Worm (Caenorhabditis elegans): Measurements from ENCODE around the gene R10D12.6.

Gene R10D12.6

ce11 chrV:13949010-13949409 lies at the start of gene R10D12.6:
Gene R10D12.6 (plus strand): TSS chrV:13949310.
- TF ChIP-seq unc-62 (GFP tag; optimal IDR thresholded peaks at IDR 0.05) = no peak

ce11 chrV:13902495-13902894 lies 46.6 kb upstream of the R10D12.6 start, which contains the start of gene C06B3.1:
Gene C06B3.1 (plus strand): TSS chrV:13902795.
- no peak for TF ChIP-seq unc-62 (GFP tag; optimal IDR thresholded peaks at IDR 0.05)

- TF ChIP-seq unc-62 (GFP tag; optimal IDR thresholded peaks at IDR 0.05) = no peak
Observed at ce11 chrV:13904446-13904845, 44.7 kb upstream of the R10D12.6 start, which contains the start of gene stdh-3. Gene stdh-3 (plus strand): TSS chrV:13904611.

ce11 chrV:13906166-13906565 lies 42.9 kb upstream of the R10D12.6 start, which contains the start of gene stdh-1:
Gene stdh-1 (plus strand): TSS chrV:13906492.
- no peak for TF ChIP-seq unc-62 (GFP tag; optimal IDR thresholded peaks at IDR 0.05)

ce11 chrV:13907557-13908104 lies 41.5 kb upstream of the R10D12.6 start:
- no peak for TF ChIP-seq unc-62 (GFP tag; optimal IDR thresholded peaks at IDR 0.05)

ce11 chrV:13908120-13908915 lies 40.8 kb upstream of the R10D12.6 start:
- TF ChIP-seq unc-62 (GFP tag; optimal IDR thresholded peaks at IDR 0.05) = no peak

ce11 chrV:13908916-13909176 lies 40.3 kb upstream of the R10D12.6 start, which contains the start of gene C06B3.6:
Gene C06B3.6 (minus strand): TSS chrV:13908967.
- TF ChIP-seq unc-62 (GFP tag; optimal IDR thresholded peaks at IDR 0.05) = no peak

ce11 chrV:13909400-13909799 lies 39.7 kb upstream of the R10D12.6 start, which contains the start of gene C06B3.7:
Gene C06B3.7 (plus strand): TSS chrV:13909686.
- TF ChIP-seq unc-62 (GFP tag; optimal IDR thresholded peaks at IDR 0.05) = no peak

ce11 chrV:13915390-13915789 lies 33.7 kb upstream of the R10D12.6 start, which contains the start of gene gcy-32:
Gene gcy-32 (minus strand): TSS chrV:13915490.
- no peak for TF ChIP-seq unc-62 (GFP tag; optimal IDR thresholded peaks at IDR 0.05)

ce11 chrV:13916196-13916595 lies 32.9 kb upstream of the R10D12.6 start, which contains the start of gene str-252:
Gene str-252 (plus strand): TSS chrV:13916496.
- no peak for TF ChIP-seq unc-62 (GFP tag; optimal IDR thresholded peaks at IDR 0.05)

ce11 chrV:13918341-13918740 lies 30.8 kb upstream of the R10D12.6 start, which contains the start of gene str-250:
Gene str-250 (plus strand): TSS chrV:13918641.
- TF ChIP-seq unc-62 (GFP tag; optimal IDR thresholded peaks at IDR 0.05) = no peak

- no peak for TF ChIP-seq unc-62 (GFP tag; optimal IDR thresholded peaks at IDR 0.05)
Observed at ce11 chrV:13920730-13921129, 28.4 kb upstream of the R10D12.6 start, which contains the start of gene srx-42. Gene srx-42 (plus strand): TSS chrV:13921030.

- no peak for TF ChIP-seq unc-62 (GFP tag; optimal IDR thresholded peaks at IDR 0.05)
Observed at ce11 chrV:13923851-13924250, 25.3 kb upstream of the R10D12.6 start, which contains the start of gene srxa-11. Gene srxa-11 (plus strand): TSS chrV:13924151.

ce11 chrV:13926398-13926797 lies 22.7 kb upstream of the R10D12.6 start, which contains the start of gene srxa-12:
Gene srxa-12 (plus strand): TSS chrV:13926698.
- no peak for TF ChIP-seq unc-62 (GFP tag; optimal IDR thresholded peaks at IDR 0.05)

- TF ChIP-seq unc-62 (GFP tag; optimal IDR thresholded peaks at IDR 0.05) = no peak
Observed at ce11 chrV:13929503-13929902, 19.6 kb upstream of the R10D12.6 start, which contains the start of gene srxa-13. Gene srxa-13 (plus strand): TSS chrV:13929803.

- TF ChIP-seq unc-62 (GFP tag; optimal IDR thresholded peaks at IDR 0.05) = no peak
Observed at ce11 chrV:13931225-13931624, 17.9 kb upstream of the R10D12.6 start, which contains the start of gene C06B3.16. Gene C06B3.16 (plus strand): TSS chrV:13931525.

ce11 chrV:13931952-13932351 lies 17.2 kb upstream of the R10D12.6 start:
- no peak for TF ChIP-seq unc-62 (GFP tag; optimal IDR thresholded peaks at IDR 0.05)
